Fruit fly (Drosophila melanogaster) whole organism, embryonic: ENCODE measurements around the gene CG6733.
A peak's percentile ranks its signal among the peaks of the same experiment; 100 is the strongest.

Experiments
- Abd-B ChIP-seq: fragments of 200-800 bp; sonication (Bioruptor generic); optimal IDR thresholded peaks from 2 replicates; lab custom pipeline; 2018; ENCODE audit warnings: missing biosample characterization, mild to moderate bottlenecking, missing genetic modification characterization, moderate library complexity
- Adf1 ChIP-seq: fragments of 200-800 bp; sonication (Bioruptor generic); IDR thresholded peaks from 2 replicates; pipeline ENCODE4 v1.3.6; 2022; ENCODE audit warnings: missing biosample characterization, missing genetic modification characterization
- CG10274 ChIP-seq: fragments of 200-800 bp; sonication (Bioruptor generic); optimal IDR thresholded peaks from 3 replicates; lab custom pipeline; 2017; ENCODE audit warnings: missing biosample characterization, mild to moderate bottlenecking, missing genetic modification characterization
- CG10543 ChIP-seq: fragments of 200-800 bp; sonication (Bioruptor generic); optimal IDR thresholded peaks from 3 replicates; lab custom pipeline; 2017; ENCODE audit warnings: missing biosample characterization, mild to moderate bottlenecking, missing genetic modification characterization, moderate library complexity
- CG11456 ChIP-seq: fragments of 200-800 bp; sonication (Bioruptor generic); IDR thresholded peaks from 3 replicates; pipeline ENCODE4 v1.3.6; 2022; ENCODE audit warnings: missing biosample characterization, missing genetic modification characterization
- CG11695 ChIP-seq: fragments of 200-800 bp; sonication (Bioruptor generic); IDR thresholded peaks from 3 replicates; pipeline ENCODE4 v1.3.6; 2022; ENCODE audit warnings: missing biosample characterization, missing genetic modification characterization
- CG12299 ChIP-seq: fragments of 200-800 bp; sonication (Bioruptor generic); optimal IDR thresholded peaks from 2 replicates; lab custom pipeline; 2018; ENCODE audit warnings: missing biosample characterization, mild to moderate bottlenecking, missing genetic modification characterization
- CG14667 ChIP-seq: fragments of 200-800 bp; sonication (Bioruptor generic); IDR thresholded peaks from 2 replicates; pipeline ENCODE4 v1.3.6; 2022; ENCODE audit warnings: missing biosample characterization, missing genetic modification characterization
- CG15073 ChIP-seq: fragments of 200-800 bp; sonication (Bioruptor generic); optimal IDR thresholded peaks from 2 replicates; lab custom pipeline; 2016; ENCODE audit warnings: missing biosample characterization, missing genetic modification characterization
- CG17186 ChIP-seq: fragments of 200-800 bp; sonication (Bioruptor generic); optimal IDR thresholded peaks from 3 replicates; lab custom pipeline; 2017; ENCODE audit warnings: missing biosample characterization, missing genetic modification reagents, missing genetic modification characterization
- CG17328 ChIP-seq: fragments of 200-800 bp; sonication (Bioruptor generic); IDR thresholded peaks from 2 replicates; pipeline ENCODE4 v1.3.6; 2022; ENCODE audit warnings: missing biosample characterization, missing genetic modification characterization
- CG17359 ChIP-seq: fragments of 200-800 bp; sonication (Bioruptor generic); optimal IDR thresholded peaks from 3 replicates; lab custom pipeline; 2018; ENCODE audit warnings: missing biosample characterization, mild to moderate bottlenecking, missing genetic modification characterization, moderate library complexity
- CG17361 ChIP-seq: fragments of 200-800 bp; sonication (Bioruptor generic); IDR thresholded peaks from 3 replicates; pipeline ENCODE4 v1.3.6; 2022; ENCODE audit warnings: missing biosample characterization, missing genetic modification characterization
- CG17802 ChIP-seq: fragments of 200-800 bp; sonication (Bioruptor generic); optimal IDR thresholded peaks from 2 replicates; lab custom pipeline; 2018; ENCODE audit warnings: missing biosample characterization, mild to moderate bottlenecking, missing genetic modification characterization, moderate library complexity
- CG18619 ChIP-seq: fragments of 200-800 bp; sonication (Bioruptor generic); optimal IDR thresholded peaks from 3 replicates; lab custom pipeline; 2017; ENCODE audit warnings: missing biosample characterization, mild to moderate bottlenecking, missing genetic modification characterization
- CG18764 ChIP-seq: fragments of 200-800 bp; sonication (Bioruptor generic); optimal IDR thresholded peaks from 3 replicates; lab custom pipeline; 2016; ENCODE audit warnings: missing biosample characterization, missing genetic modification characterization
- CG3281 ChIP-seq: fragments of 200-800 bp; sonication (Bioruptor generic); optimal IDR thresholded peaks from 3 replicates; lab custom pipeline; 2017; ENCODE audit warnings: missing biosample characterization, mild to moderate bottlenecking, missing genetic modification characterization
- CG3995 ChIP-seq: fragments of 200-800 bp; sonication (Bioruptor generic); optimal IDR thresholded peaks from 3 replicates; lab custom pipeline; 2016; ENCODE audit warnings: missing biosample characterization, missing genetic modification characterization
- CG43689 ChIP-seq: fragments of 200-800 bp; sonication (Bioruptor generic); IDR thresholded peaks from 2 replicates; pipeline ENCODE4 v1.3.6; 2022; ENCODE audit warnings: missing biosample characterization, missing genetic modification characterization
- CG7928 ChIP-seq: fragments of 200-800 bp; sonication (Bioruptor generic); optimal IDR thresholded peaks from 2 replicates; lab custom pipeline; 2017; ENCODE audit warnings: missing biosample characterization, mild to moderate bottlenecking, missing genetic modification characterization
- CG8388 ChIP-seq: fragments of 200-800 bp; sonication (Bioruptor generic); optimal IDR thresholded peaks from 2 replicates; lab custom pipeline; 2019; ENCODE audit warnings: missing biosample characterization, mild to moderate bottlenecking, missing genetic modification characterization, moderate library complexity
- CG8944 ChIP-seq: fragments of 200-800 bp; sonication (Bioruptor generic); optimal IDR thresholded peaks from 3 replicates; lab custom pipeline; 2016; ENCODE audit warnings: missing biosample characterization, missing genetic modification characterization
- CHES-1-like ChIP-seq: fragments of 200-800 bp; sonication (Bioruptor generic); optimal IDR thresholded peaks from 2 replicates; lab custom pipeline; 2016; ENCODE audit warnings: missing biosample characterization, missing genetic modification characterization
- Elba2 ChIP-seq: fragments of 200-800 bp; sonication (Bioruptor generic); optimal IDR thresholded peaks from 3 replicates; lab custom pipeline; 2016; ENCODE audit warnings: missing biosample characterization, missing genetic modification characterization
- Fer2 ChIP-seq: fragments of 200-800 bp; sonication (Bioruptor generic); optimal IDR thresholded peaks from 2 replicates; lab custom pipeline; 2018; ENCODE audit warnings: missing biosample characterization, mild to moderate bottlenecking, missing genetic modification characterization, moderate library complexity
- Hand ChIP-seq: fragments of 200-800 bp; sonication (Bioruptor generic); optimal IDR thresholded peaks from 2 replicates; lab custom pipeline; 2017; ENCODE audit warnings: mild to moderate bottlenecking, missing biosample characterization, missing genetic modification reagents, missing genetic modification characterization
- HmgD ChIP-seq: fragments of 200-800 bp; sonication (Bioruptor generic); optimal IDR thresholded peaks from 3 replicates; lab custom pipeline; 2016; ENCODE audit warnings: missing biosample characterization, missing genetic modification characterization
- Lhr ChIP-seq: fragments of 200-800 bp; sonication (Bioruptor generic); optimal IDR thresholded peaks from 3 replicates; lab custom pipeline; 2017; ENCODE audit warnings: mild to moderate bottlenecking, missing biosample characterization, missing genetic modification reagents, missing genetic modification characterization
- NK7.1 ChIP-seq: fragments of 200-800 bp; sonication (Bioruptor generic); optimal IDR thresholded peaks from 3 replicates; lab custom pipeline; 2016; ENCODE audit warnings: missing biosample characterization, missing genetic modification characterization
- Ravus ChIP-seq: fragments of 200-800 bp; sonication (Bioruptor generic); IDR thresholded peaks from 2 replicates; pipeline ENCODE4 v1.3.6; 2022; ENCODE audit warnings: missing biosample characterization, missing genetic modification characterization
- Stat92E ChIP-seq, 3 experiments: fragments of >200 bp in 2 of 3; fragments of 200-800 bp in 1 of 3; sonication (Bioruptor generic) in 1 of 3; optimal IDR thresholded peaks; 2 replicates each; lab custom pipeline; 2017 to 2019; ENCODE audit warnings: missing biosample characterization in 3 of 3, missing genetic modification characterization in 3 of 3, mild to moderate bottlenecking in 1 of 3, moderate library complexity in 1 of 3
- ap ChIP-seq: fragments of 200-800 bp; sonication (Bioruptor generic); IDR thresholded peaks from 2 replicates; pipeline ENCODE4 v1.3.6; 2022; ENCODE audit warnings: missing biosample characterization, missing genetic modification characterization
- ase ChIP-seq: fragments of 200-800 bp; sonication (Bioruptor generic); IDR thresholded peaks from 3 replicates; pipeline ENCODE4 v1.3.6; 2022; ENCODE audit warnings: missing biosample characterization, missing genetic modification characterization
- bbx ChIP-seq: fragments of 200-800 bp; sonication (Bioruptor generic); IDR thresholded peaks from 2 replicates; pipeline ENCODE4 v1.3.6; 2022; ENCODE audit warnings: missing biosample characterization, missing genetic modification characterization; ENCODE audit not compliant: partially characterized antibody
- chm ChIP-seq: fragments of 200-800 bp; sonication (Bioruptor generic); IDR thresholded peaks from 2 replicates; pipeline ENCODE4 v1.3.6; 2022; ENCODE audit warnings: missing biosample characterization, missing genetic modification characterization
- danr ChIP-seq: fragments of 200-800 bp; sonication (Bioruptor generic); IDR thresholded peaks from 2 replicates; pipeline ENCODE4 v1.3.6; 2022; ENCODE audit warnings: missing biosample characterization, missing genetic modification characterization
- disco-r ChIP-seq: fragments of 200-800 bp; sonication (Bioruptor generic); optimal IDR thresholded peaks from 2 replicates; lab custom pipeline; 2016; ENCODE audit warnings: missing biosample characterization, missing genetic modification characterization
- en ChIP-seq: fragments of 200-800 bp; sonication (Bioruptor generic); optimal IDR thresholded peaks from 2 replicates; lab custom pipeline; 2016; ENCODE audit warnings: missing biosample characterization, missing genetic modification characterization
- jing ChIP-seq: fragments of 200-800 bp; sonication (Bioruptor generic); optimal IDR thresholded peaks from 2 replicates; lab custom pipeline; 2018; ENCODE audit warnings: missing biosample characterization, mild to moderate bottlenecking, missing genetic modification characterization
- lab ChIP-seq: fragments of 200-800 bp; sonication (Bioruptor generic); optimal IDR thresholded peaks from 3 replicates; lab custom pipeline; 2017; ENCODE audit warnings: missing biosample characterization, missing genetic modification characterization, mild to moderate bottlenecking, moderate library complexity, missing genetic modification reagents
- lilli ChIP-seq: fragments of 200-800 bp; sonication (Bioruptor generic); optimal IDR thresholded peaks from 3 replicates; lab custom pipeline; 2016; ENCODE audit warnings: missing biosample characterization, missing genetic modification characterization
- prd ChIP-seq, 3 experiments: fragments of >200 bp in 2 of 3; fragments of 200-800 bp in 1 of 3; sonication (Bioruptor generic) in 1 of 3; optimal IDR thresholded peaks in 2 of 3; IDR thresholded peaks in 1 of 3; 2 replicates in 2 of 3; 3 replicates in 1 of 3; pipeline versions ENCODE4 v1.3.6 to Lab custom; 2017 to 2022; ENCODE audit warnings: missing biosample characterization in 1 of 3, missing genetic modification characterization in 1 of 3
- pum ChIP-seq: fragments of 200-800 bp; sonication (Bioruptor generic); optimal IDR thresholded peaks from 2 replicates; lab custom pipeline; 2016; ENCODE audit warnings: missing biosample characterization, missing genetic modification characterization
- so ChIP-seq: fragments of 200-800 bp; sonication (Bioruptor generic); IDR thresholded peaks from 3 replicates; pipeline ENCODE4 v1.3.6; 2022; ENCODE audit warnings: missing biosample characterization, missing genetic modification characterization
- sob ChIP-seq: fragments of 200-800 bp; sonication (Bioruptor generic); IDR thresholded peaks from 2 replicates; pipeline ENCODE4 v1.3.6; 2022; ENCODE audit warnings: missing biosample characterization, missing genetic modification characterization
- tgo ChIP-seq: fragments of 200-800 bp; sonication (Bioruptor generic); IDR thresholded peaks from 3 replicates; pipeline ENCODE4 v1.3.6; 2022; ENCODE audit warnings: missing biosample characterization, missing genetic modification characterization
- tio ChIP-seq: fragments of 200-800 bp; sonication (Bioruptor generic); optimal IDR thresholded peaks from 2 replicates; lab custom pipeline; 2017; ENCODE audit warnings: missing biosample characterization, missing genetic modification characterization, inconsistent platforms
- trem ChIP-seq: fragments of 200-800 bp; optimal IDR thresholded peaks from 3 replicates; lab custom pipeline; 2019; ENCODE audit warnings: missing biosample characterization, mild to moderate bottlenecking, missing genetic modification characterization, moderate library complexity
- wek ChIP-seq: fragments of 200-800 bp; sonication (Bioruptor generic); optimal IDR thresholded peaks from 3 replicates; lab custom pipeline; 2018; ENCODE audit warnings: missing biosample characterization, mild to moderate bottlenecking, missing genetic modification characterization, moderate library complexity
- yki ChIP-seq: fragments of >200 bp; optimal IDR thresholded peaks from 3 replicates; lab custom pipeline; 2018
- zfh2 ChIP-seq: fragments of 200-800 bp; sonication (Bioruptor generic); optimal IDR thresholded peaks from 2 replicates; lab custom pipeline; 2016; ENCODE audit warnings: missing biosample characterization, missing genetic modification characterization

The CG6733 gene

dm6 chr3R:23067209-23067826 is 30.2 kb upstream of the CG6733 start, which contains the start of gene CG17111 (continued):
- TF ChIP-seq CG10543 (GFP tag; lab: Kevin White, UChicago) = no peak
- no peak for TF ChIP-seq danr (GFP tag; lab: Robert Waterston, UW)
- no peak; the same call in 2 of the 3 replicates for TF ChIP-seq CG17361 (GFP tag; lab: Robert Waterston, UW)
- no peak for TF ChIP-seq Elba2 (GFP tag; lab: Kevin White, UChicago)
- no peak for TF ChIP-seq zfh2 (GFP tag; lab: Kevin White, UChicago)
- peak; percentile 29 for TF ChIP-seq CG3281
- no peak for TF ChIP-seq trem (tag; lab: Kevin White, UChicago)
- no peak for TF ChIP-seq CG3995
- no peak for TF ChIP-seq sob (GFP tag; lab: Robert Waterston, UW)
- peak; percentile 3 for TF ChIP-seq lilli (GFP tag; lab: Kevin White, UChicago)
- TF ChIP-seq CG8944 (GFP tag; lab: Kevin White, UChicago) = no peak
- no peak for TF ChIP-seq disco-r (GFP tag; lab: Kevin White, UChicago)
- no peak for TF ChIP-seq en (GFP tag; lab: Kevin White, UChicago)
- TF ChIP-seq CG17359 (tag; lab: Kevin White, UChicago) = no peak
- TF ChIP-seq CG10274 (GFP tag; lab: Kevin White, UChicago) = no peak
- peak; percentile 35 for TF ChIP-seq CG18619 (GFP tag; lab: Kevin White, UChicago)
- TF ChIP-seq so (GFP tag; lab: Robert Waterston, UW) = no peak
- peak; percentile 22 for TF ChIP-seq Abd-B
- no peak for TF ChIP-seq Adf1
- 0 out of 3 replicates have a peak, but pooled peaks have one; percentile 12 for TF ChIP-seq CG11695 (GFP tag; lab: Robert Waterston, UW)
- no peak for TF ChIP-seq CG43689 (GFP tag; lab: Robert Waterston, UW)
- TF ChIP-seq CG18764 (GFP tag; lab: Kevin White, UChicago) = no peak
- no peak for TF ChIP-seq CG17802 (tag; lab: Kevin White, UChicago)
- TF ChIP-seq lab (GFP tag; lab: Kevin White, UChicago) = peak; percentile 45
- TF ChIP-seq pum = no peak
- TF ChIP-seq jing = no peak
- TF ChIP-seq Fer2 (tag; lab: Kevin White, UChicago) = no peak
- no peak for TF ChIP-seq CG14667 (GFP tag; lab: Robert Waterston, UW)
- peak; percentile 17; the same call in 1 of the 3 replicates for TF ChIP-seq tgo
- no peak for TF ChIP-seq CG7928
- TF ChIP-seq CG17186 (GFP tag; lab: Kevin White, UChicago) = no peak
- TF ChIP-seq yki (lab: Kevin White, UChicago) = no peak
- no peak for TF ChIP-seq bbx (GFP tag; lab: Robert Waterston, UW)
- no peak for TF ChIP-seq chm (GFP tag; lab: Robert Waterston, UW)
- no peak for TF ChIP-seq prd (optimal IDR thresholded peaks at IDR 0.05; lab: Kevin White, UChicago)
- TF ChIP-seq prd (GFP tag; IDR thresholded peaks at IDR 0.05; lab: Robert Waterston, UW) = 0 out of 3 replicates have a peak, but pooled peaks have one; percentile 19
- no peak for TF ChIP-seq Hand (GFP tag; lab: Kevin White, UChicago)
- TF ChIP-seq Lhr = no peak
- TF ChIP-seq CG17328 (GFP tag; lab: Robert Waterston, UW) = no peak
- TF ChIP-seq ase (GFP tag; lab: Robert Waterston, UW) = no peak
- no peak for TF ChIP-seq CG12299 (tag; lab: Kevin White, UChicago)
- no peak for TF ChIP-seq tio (GFP tag; lab: Kevin White, UChicago)
- TF ChIP-seq CG11456 (GFP tag; lab: Robert Waterston, UW) = no peak
- no peak for TF ChIP-seq NK7.1 (GFP tag; lab: Kevin White, UChicago)
- no peak for TF ChIP-seq HmgD (GFP tag; lab: Kevin White, UChicago)
- TF ChIP-seq CG8388 (GFP tag; lab: Kevin White, UChicago) = peak; percentile 42
- TF ChIP-seq CG15073 (GFP tag; lab: Kevin White, UChicago) = no peak
- no peak for TF ChIP-seq Stat92E (GFP tag; optimal IDR thresholded peaks at IDR 0.05; lab: Kevin White, UChicago)
- no peak for TF ChIP-seq ap (GFP tag; lab: Robert Waterston, UW)
- TF ChIP-seq wek (GFP tag; lab: Kevin White, UChicago) = no peak
- TF ChIP-seq Ravus (GFP tag; lab: Robert Waterston, UW) = no peak
- TF ChIP-seq CHES-1-like (GFP tag; lab: Kevin White, UChicago) = no peak
